Worm (Caenorhabditis elegans) whole organism, L4 larva: ENCODE results near the gene F14D7.18.

Source experiments
- F26F4.8 ChIP-seq: fragments of 200-800 bp; sonication (Bioruptor generic); conservative IDR thresholded peaks from 2 replicates; pipeline ENCODE4 v1.3.6; 2022; ENCODE audit warnings: missing genetic modification characterization, missing compliant biosample characterization
- R02D3.7 ChIP-seq: fragments of 150-350 bp; sonication (generic microtip); optimal IDR thresholded peaks from 3 replicates; lab custom pipeline; 2014; ENCODE audit warnings: missing biosample characterization, missing genetic modification characterization
- aly-2 ChIP-seq: sonication (generic microtip); optimal IDR thresholded peaks from 2 replicates; lab custom pipeline; 2018; ENCODE audit warnings: missing biosample characterization, missing genetic modification characterization
- fos-1 ChIP-seq: fragments of 150-350 bp; optimal IDR thresholded peaks from 2 replicates; lab custom pipeline; 2014; ENCODE audit warnings: missing biosample characterization, missing genetic modification characterization
- jun-1 ChIP-seq: fragments of 150-350 bp; optimal IDR thresholded peaks from 2 replicates; lab custom pipeline; 2014; ENCODE audit warnings: missing biosample characterization, missing genetic modification reagents, missing genetic modification characterization
- lsy-2 ChIP-seq, 2 experiments: fragments of 150-350 bp in 1 of 2; sonication (generic microtip) in 1 of 2; optimal IDR thresholded peaks; 2 replicates each; lab custom pipeline; 2014 to 2017; ENCODE audit warnings: missing biosample characterization in 2 of 2, missing genetic modification characterization in 2 of 2
- nhr-41 ChIP-seq: fragments of 200-800 bp; sonication (Bioruptor generic); IDR thresholded peaks from 2 replicates; pipeline ENCODE4 v1.3.6; 2022; ENCODE audit warnings: missing genetic modification reagents, missing genetic modification characterization, missing compliant biosample characterization
- nhr-6 ChIP-seq: fragments of 150-350 bp; optimal IDR thresholded peaks from 2 replicates; lab custom pipeline; 2014; ENCODE audit warnings: missing biosample characterization, missing genetic modification characterization
- sdz-12 ChIP-seq: fragments of 200-800 bp; sonication (Bioruptor generic); optimal IDR thresholded peaks from 2 replicates; lab custom pipeline; 2018; ENCODE audit warnings: mild to moderate bottlenecking, missing genetic modification characterization, missing compliant biosample characterization
- snpc-4 ChIP-seq: fragments of 150-350 bp; optimal IDR thresholded peaks from 2 replicates; lab custom pipeline; 2014; ENCODE audit warnings: missing biosample characterization, missing genetic modification characterization
- unc-62 ChIP-seq, 3 experiments: fragments of 150-350 bp in 1 of 3; sonication (generic microtip); optimal IDR thresholded peaks in 2 of 3; peaks in 1 of 3; 1 replicate in 1 of 3; 2 replicates in 2 of 3; lab custom pipeline; 2014 to 2017; ENCODE audit warnings: missing biosample characterization in 3 of 3, missing genetic modification characterization in 3 of 3, missing genetic modification reagents in 3 of 3, missing genotype in 1 of 3
- ztf-11 ChIP-seq: fragments of 150-350 bp; optimal IDR thresholded peaks from 2 replicates; lab custom pipeline; 2014; ENCODE audit warnings: missing biosample characterization, missing genetic modification characterization

- no peak for TF ChIP-seq fos-1 (tag; lab: Kevin White, UChicago)
- no peak for TF ChIP-seq jun-1 (tag; lab: Kevin White, UChicago)
- no peak for TF ChIP-seq ztf-11 (tag; lab: Kevin White, UChicago)
- TF ChIP-seq R02D3.7 (tag; lab: Kevin White, UChicago), result no peak
- TF ChIP-seq lsy-2 (tag; optimal IDR thresholded peaks at IDR 0.05; lab: Kevin White, UChicago), result no peak
- no peak for TF ChIP-seq nhr-6
- TF ChIP-seq unc-62 (GFP tag; optimal IDR thresholded peaks at IDR 0.05 in 1 of 2; lab: Kevin White, UChicago), result no peak
- TF ChIP-seq unc-62 (tag; optimal IDR thresholded peaks at IDR 0.05; lab: Kevin White, UChicago), result no peak
- no peak for TF ChIP-seq nhr-41 (GFP tag; lab: Robert Waterston, UW)
- TF ChIP-seq sdz-12 (GFP tag; lab: Kevin White, UChicago), result no peak
- no peak for TF ChIP-seq aly-2
- no peak for TF ChIP-seq F26F4.8
- no peak for TF ChIP-seq snpc-4 (tag; lab: Kevin White, UChicago)
Observed at ce11 chrV:14290636-14291035, at the start of gene F14D7.18.
